Worm (Caenorhabditis elegans) whole organism, L4 larva: ENCODE results near the gene F54E7.6.

Experiments used
- F26F4.8 ChIP-seq: fragments of 200-800 bp; sonication (Bioruptor generic); conservative IDR thresholded peaks from 2 replicates; pipeline ENCODE4 v1.3.6; 2022; ENCODE audit warnings: missing genetic modification characterization, missing compliant biosample characterization
- ZK337.2 ChIP-seq: fragments of 200-800 bp; sonication (Bioruptor generic); IDR thresholded peaks from 2 replicates; pipeline ENCODE4 v1.3.6; 2022; ENCODE audit warnings: missing genetic modification reagents, missing genetic modification characterization, missing compliant biosample characterization
- ceh-62 ChIP-seq: sonication (generic microtip); optimal IDR thresholded peaks from 2 replicates; lab custom pipeline; 2017; ENCODE audit warnings: missing biosample characterization, missing genetic modification characterization
- daf-16 ChIP-seq, 3 experiments: sonication (generic microtip); optimal IDR thresholded peaks; 2 replicates each; lab custom pipeline; 2016 to 2017; ENCODE audit warnings: missing genetic modification characterization in 3 of 3, missing genetic modification reagents in 3 of 3, mild to moderate bottlenecking in 2 of 3, missing compliant biosample characterization in 2 of 3, missing biosample characterization in 1 of 3, moderate library complexity in 1 of 3
- dve-1 ChIP-seq: sonication (generic microtip); optimal IDR thresholded peaks from 2 replicates; lab custom pipeline; 2017; ENCODE audit warnings: antibody characterized with exemption, mild to moderate bottlenecking, missing genetic modification characterization, missing compliant biosample characterization; ENCODE audit not compliant: insufficient read depth
- lin-38 ChIP-seq: fragments of 200-800 bp; sonication (Bioruptor generic); IDR thresholded peaks from 2 replicates; pipeline ENCODE4 v1.3.6; 2022; ENCODE audit warnings: missing genetic modification reagents, missing genetic modification characterization, missing compliant biosample characterization
- lir-3 ChIP-seq: sonication (generic microtip); optimal IDR thresholded peaks from 2 replicates; lab custom pipeline; 2016; ENCODE audit warnings: mild to moderate bottlenecking, missing genetic modification characterization, missing compliant biosample characterization
- mxl-3 ChIP-seq: fragments of 200-800 bp; sonication (Bioruptor generic); optimal IDR thresholded peaks from 2 replicates; lab custom pipeline; 2018; ENCODE audit warnings: mild to moderate bottlenecking, missing genetic modification characterization, missing compliant biosample characterization
- nhr-28 ChIP-seq: fragments of 150-350 bp; optimal IDR thresholded peaks from 2 replicates; lab custom pipeline; 2014; ENCODE audit warnings: missing biosample characterization, missing genetic modification characterization
- nhr-48 ChIP-seq: sonication (generic microtip); optimal IDR thresholded peaks from 2 replicates; lab custom pipeline; 2016; ENCODE audit warnings: mild to moderate bottlenecking, missing genetic modification characterization, missing compliant biosample characterization
- php-3 ChIP-seq: fragments of 200-800 bp; sonication (Bioruptor generic); IDR thresholded peaks from 2 replicates; pipeline ENCODE4 v1.3.6; 2022; ENCODE audit warnings: missing genetic modification reagents, missing genetic modification characterization, missing compliant biosample characterization
- pqm-1 ChIP-seq: sonication (generic microtip); optimal IDR thresholded peaks from 2 replicates; lab custom pipeline; 2017; ENCODE audit warnings: missing biosample characterization, missing genetic modification characterization
- unc-62 ChIP-seq, 3 experiments: fragments of 150-350 bp in 1 of 3; sonication (generic microtip); optimal IDR thresholded peaks in 2 of 3; peaks in 1 of 3; 1 replicate in 1 of 3; 2 replicates in 2 of 3; lab custom pipeline; 2014 to 2017; ENCODE audit warnings: missing biosample characterization in 3 of 3, missing genetic modification characterization in 3 of 3, missing genetic modification reagents in 3 of 3, missing genotype in 1 of 3
- zfp-2 ChIP-seq: sonication (generic microtip); optimal IDR thresholded peaks from 2 replicates; lab custom pipeline; 2016; ENCODE audit warnings: mild to moderate bottlenecking, missing genetic modification characterization, missing compliant biosample characterization

Gene F54E7.6

DNA sequence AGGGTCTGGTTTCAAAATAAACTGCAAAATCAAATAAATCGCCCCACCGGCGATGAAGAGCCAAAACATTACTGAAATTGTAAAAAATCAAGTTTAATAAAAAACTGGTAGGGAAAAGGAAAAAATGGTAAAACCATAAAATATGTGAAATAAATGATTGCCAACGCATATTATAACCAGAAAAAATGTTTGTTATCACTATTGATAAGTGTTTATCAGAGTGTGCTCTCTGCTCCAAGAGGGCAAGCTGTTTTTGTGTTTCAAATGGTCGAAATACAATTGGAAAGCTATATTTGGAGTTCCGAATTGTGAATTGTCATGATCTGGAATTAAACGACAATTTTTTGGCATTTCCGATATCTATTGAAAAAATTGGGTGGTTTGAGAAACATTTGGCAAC is 50.6 kb downstream of the F54E7.6 start, which contains the start of gene C05D2.8:
Gene C05D2.8 (minus strand): TSS at position 71 of the 400 bp plus-strand sequence.
- TF ChIP-seq unc-62 (GFP tag; optimal IDR thresholded peaks at IDR 0.05 in 1 of 2; lab: Kevin White, UChicago) (no peak), unc-62 (tag; optimal IDR thresholded peaks at IDR 0.05; lab: Kevin White, UChicago) (no peak), F26F4.8 (no peak), ceh-62 (tag; lab: Kevin White, UChicago) (no peak), mxl-3 (no peak), php-3 (0 out of 2 replicates have a peak, but pooled peaks have one; percentile 39), daf-16 (GFP tag; optimal IDR thresholded peaks at IDR 0.05; lab: Kevin White, UChicago) (no peak), daf-16 (tag; optimal IDR thresholded peaks at IDR 0.05; lab: Kevin White, UChicago) (peak; percentile 71), pqm-1 (tag; lab: Kevin White, UChicago) (peak; percentile 83), zfp-2 (tag; lab: Kevin White, UChicago) (no peak), dve-1 (peak; percentile 35), lir-3 (no peak), ZK337.2 (no peak), nhr-48 (no peak), nhr-28 (tag; lab: Kevin White, UChicago) (peak; percentile 66), lin-38 (no peak)
